Fruit fly (Drosophila melanogaster): ENCODE measurements around the gene Tbh.

Gene Tbh

DNA sequence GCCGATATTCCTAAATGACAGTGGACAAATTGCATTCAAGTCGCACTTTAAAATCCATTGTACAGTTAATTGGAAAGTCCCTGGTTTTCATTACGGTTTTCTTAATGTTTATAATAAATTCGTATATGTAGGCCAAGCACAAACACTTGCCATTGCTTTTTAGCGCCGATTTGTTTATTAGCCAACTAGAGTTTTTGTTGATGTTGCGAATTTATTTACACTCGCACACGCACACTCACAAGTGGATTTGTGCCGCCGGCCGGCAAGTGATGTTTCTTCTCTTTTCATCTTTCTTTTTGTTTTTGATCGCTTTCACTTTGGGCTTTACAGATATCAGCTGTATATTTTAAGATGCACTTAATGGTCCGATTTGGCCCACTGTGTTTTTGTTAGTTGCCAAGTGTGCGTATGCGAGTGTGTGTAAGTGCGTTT is 61.8 kb downstream of the Tbh start (continued):
- peak; percentile 76 for TF ChIP-seq CG4328 (GFP tag; optimal IDR thresholded peaks at IDR 0.05)
- TF ChIP-seq Doc3 (GFP tag; IDR thresholded peaks at IDR 0.05; ENCODE audit: partially characterized antibody), result no peak
- peak; percentile 67 for TF ChIP-seq Dip3 (GFP tag; optimal IDR thresholded peaks at IDR 0.05)
- peak; percentile 58 for TF ChIP-seq D19A (tag; optimal IDR thresholded peaks at IDR 0.05)
- TF ChIP-seq CG2712 (tag; optimal IDR thresholded peaks at IDR 0.05), result peak; percentile 78
- peak; percentile 74 for TF ChIP-seq CHES-1-like (GFP tag; optimal IDR thresholded peaks at IDR 0.05)
- TF ChIP-seq onecut (GFP tag; IDR thresholded peaks at IDR 0.05), result peak; percentile 27; the same call in 1 of the 2 replicates
- peak; percentile 60 for TF ChIP-seq odd (GFP tag; optimal IDR thresholded peaks at IDR 0.05)
- TF ChIP-seq mld (GFP tag; IDR thresholded peaks at IDR 0.05; ENCODE audit: partially characterized antibody), result no peak
- peak; percentile 55 for TF ChIP-seq CG3407 (GFP tag; optimal IDR thresholded peaks at IDR 0.05)
- peak; percentile 49 for TF ChIP-seq Fer2 (tag; optimal IDR thresholded peaks at IDR 0.05)
- no peak for TF ChIP-seq dimm (GFP tag; IDR thresholded peaks at IDR 0.05)
- TF ChIP-seq Poxn (GFP tag; IDR thresholded peaks at IDR 0.05), result no peak
- TF ChIP-seq esg (GFP tag; conservative IDR thresholded peaks at IDR 0.05), result peak; percentile 62
- peak; percentile 41; the same call in 1 of the 3 replicates for TF ChIP-seq ci (GFP tag; IDR thresholded peaks at IDR 0.05)
- peak; percentile 78 for TF ChIP-seq CG8944 (GFP tag; optimal IDR thresholded peaks at IDR 0.05)
- TF ChIP-seq nerfin-2 (GFP tag; IDR thresholded peaks at IDR 0.05; ENCODE audit: partially characterized antibody), result no peak
- peak; percentile 55 for TF ChIP-seq her (GFP tag; optimal IDR thresholded peaks at IDR 0.05)
- peak; percentile 83 for TF ChIP-seq grau (tag; optimal IDR thresholded peaks at IDR 0.05)
- TF ChIP-seq phol (tag; optimal IDR thresholded peaks at IDR 0.05), result peak; percentile 71
- TF ChIP-seq Hr51 (GFP tag; optimal IDR thresholded peaks at IDR 0.05), result peak; percentile 43 to 81
- peak; percentile 58 for TF ChIP-seq CG13296 (GFP tag; optimal IDR thresholded peaks at IDR 0.05)
- 0 out of 2 replicates have a peak, but pooled peaks have one; percentile 31 for TF ChIP-seq MBD-R2 (GFP tag; IDR thresholded peaks at IDR 0.05)
- TF ChIP-seq CG16779 (GFP tag; IDR thresholded peaks at IDR 0.05), result no peak
- TF ChIP-seq trem (tag; optimal IDR thresholded peaks at IDR 0.05), result no peak
- peak; percentile 66 for TF ChIP-seq CG1529 (GFP tag; optimal IDR thresholded peaks at IDR 0.05)
- TF ChIP-seq sna (GFP tag; IDR thresholded peaks at IDR 0.05; ENCODE audit: partially characterized antibody), result no peak
- TF ChIP-seq CG10366 (GFP tag; IDR thresholded peaks at IDR 0.05), result peak; percentile 22; the same call in 1 of the 2 replicates
- TF ChIP-seq Ets65A (GFP tag), result peak; percentile 97
- no peak for TF ChIP-seq CG5953 (GFP tag; IDR thresholded peaks at IDR 0.05)
- TF ChIP-seq sim (GFP tag; IDR thresholded peaks at IDR 0.05), result no peak
- TF ChIP-seq CG10267 (tag; optimal IDR thresholded peaks at IDR 0.05), result peak; percentile 52
- TF ChIP-seq MTF-1 (GFP tag; optimal IDR thresholded peaks at IDR 0.05; ENCODE audit: borderline replicate concordance), result peak; percentile 33
- TF ChIP-seq Dp (GFP tag; optimal IDR thresholded peaks at IDR 0.05), result no peak
- peak; percentile 29 for TF ChIP-seq CG2875 (GFP tag; optimal IDR thresholded peaks at IDR 0.05)
- TF ChIP-seq tio (GFP tag; optimal IDR thresholded peaks at IDR 0.05), result peak; percentile 86
- peak; percentile 66 for TF ChIP-seq tx (GFP tag; optimal IDR thresholded peaks at IDR 0.05)
- peak; percentile 64 for TF ChIP-seq Fer1 (GFP tag; optimal IDR thresholded peaks at IDR 0.05)
- TF ChIP-seq Atf-2 (GFP tag; optimal IDR thresholded peaks at IDR 0.05), result peak; percentile 67
- TF ChIP-seq CG7928 (GFP tag; optimal IDR thresholded peaks at IDR 0.05), result no peak
- 0 out of 2 replicates have a peak, but pooled peaks have one; percentile 44 for TF ChIP-seq CG32772 (GFP tag; IDR thresholded peaks at IDR 0.05)
- TF ChIP-seq CG14860 (GFP tag; IDR thresholded peaks at IDR 0.05; ENCODE audit: partially characterized antibody), result no peak
- no peak for TF ChIP-seq sens-2 (GFP tag; IDR thresholded peaks at IDR 0.05)
- no peak for TF ChIP-seq HLH4C (GFP tag; IDR thresholded peaks at IDR 0.05; ENCODE audit: partially characterized antibody)
- TF ChIP-seq twi (tag; optimal IDR thresholded peaks at IDR 0.05), result peak; percentile 47
- no peak for TF ChIP-seq CG9797 (GFP tag; optimal IDR thresholded peaks at IDR 0.05)
- TF ChIP-seq TFAM (GFP tag; optimal IDR thresholded peaks at IDR 0.05), result peak; percentile 26
- TF ChIP-seq CG15073 (GFP tag; optimal IDR thresholded peaks at IDR 0.05), result no peak
- no peak for TF ChIP-seq CG4282 (GFP tag; optimal IDR thresholded peaks at IDR 0.05)
- TF ChIP-seq CG11696 (GFP tag; IDR thresholded peaks at IDR 0.05), result no peak

Measured in whole organism, embryonic.